Worm (Caenorhabditis elegans): Measurements from ENCODE around the gene spp-16.

spp-16 gene

ce11 chrV:10871457-10871861, 29.6 kb downstream of the spp-16 start:
- TF ChIP-seq nfya-1 (tag; optimal IDR thresholded peaks at IDR 0.05) (peak; percentile 47), nhr-232 (tag; optimal IDR thresholded peaks at IDR 0.05) (no peak), ceh-18 (tag; optimal IDR thresholded peaks at IDR 0.05) (peak; percentile 81), pha-4 (tag; optimal IDR thresholded peaks at IDR 0.05) (no peak), ttx-3 (tag; optimal IDR thresholded peaks at IDR 0.05) (no peak), F13H6.1 (tag; optimal IDR thresholded peaks at IDR 0.05) (peak; percentile 3), sox-4 (tag; optimal IDR thresholded peaks at IDR 0.05) (no peak), npax-4 (tag; optimal IDR thresholded peaks at IDR 0.05) (no peak), fkh-10 (GFP tag; optimal IDR thresholded peaks at IDR 0.05) (peak; percentile 17), unc-42 (tag; optimal IDR thresholded peaks at IDR 0.05) (peak; percentile 88), ceh-31 (tag; optimal IDR thresholded peaks at IDR 0.05) (peak; percentile 58), eyg-1 (tag; optimal IDR thresholded peaks at IDR 0.05) (no peak), dve-1 (tag; optimal IDR thresholded peaks at IDR 0.05) (no peak), tbx-2 (tag; optimal IDR thresholded peaks at IDR 0.05) (peak; percentile 20), madf-2 (tag; optimal IDR thresholded peaks at IDR 0.05) (no peak), pha-2 (tag; optimal IDR thresholded peaks at IDR 0.05) (no peak), pros-1 (tag; optimal IDR thresholded peaks at IDR 0.05) (peak; percentile 12), pqm-1 (tag; optimal IDR thresholded peaks at IDR 0.05) (no peak), hlh-6 (tag; optimal IDR thresholded peaks at IDR 0.05) (no peak), nhr-11 (tag; optimal IDR thresholded peaks at IDR 0.05) (no peak), ceh-9 (tag; optimal IDR thresholded peaks at IDR 0.05) (no peak), ceh-14 (tag; optimal IDR thresholded peaks at IDR 0.05) (peak; percentile 35), sdc-2 (tag; optimal IDR thresholded peaks at IDR 0.05) (peak; percentile 22), hlh-30 (tag; optimal IDR thresholded peaks at IDR 0.05; ENCODE audit: insufficient read depth) (peak; percentile 45), elt-2 (tag; optimal IDR thresholded peaks at IDR 0.05) (no peak), sox-2 (GFP tag; IDR thresholded peaks at IDR 0.05) (no peak), ama-1 (optimal IDR thresholded peaks at IDR 0.05) (no peak), ceh-34 (tag; optimal IDR thresholded peaks at IDR 0.05) (no peak), C08G9.2 (tag; optimal IDR thresholded peaks at IDR 0.05) (peak; percentile 29), ceh-2 (tag; optimal IDR thresholded peaks at IDR 0.05) (no peak), ztf-16 (tag; optimal IDR thresholded peaks at IDR 0.05) (no peak)

ce11 chrV:10870050-10870449, 31.1 kb downstream of the spp-16 start:
- TF ChIP-seq unc-86 (tag; optimal IDR thresholded peaks at IDR 0.05) (no peak), fkh-6 (tag; optimal IDR thresholded peaks at IDR 0.05) (no peak), elt-4 (tag; optimal IDR thresholded peaks at IDR 0.05) (no peak), unc-55 (GFP tag; optimal IDR thresholded peaks at IDR 0.05) (no peak), hlh-15 (tag; optimal IDR thresholded peaks at IDR 0.05) (no peak), ceh-6 (GFP tag; optimal IDR thresholded peaks at IDR 0.05) (no peak), fax-1 (tag; optimal IDR thresholded peaks at IDR 0.05) (no peak), K02D7.2 (tag; optimal IDR thresholded peaks at IDR 0.05) (no peak), mec-3 (tag; optimal IDR thresholded peaks at IDR 0.05; ENCODE audit: borderline replicate concordance) (no peak), madf-2 (tag; optimal IDR thresholded peaks at IDR 0.05) (no peak), nfya-1 (tag; optimal IDR thresholded peaks at IDR 0.05) (no peak), gmeb-2 (tag; optimal IDR thresholded peaks at IDR 0.05) (no peak), pax-1 (tag; optimal IDR thresholded peaks at IDR 0.05) (no peak), hlh-13 (GFP tag; optimal IDR thresholded peaks at IDR 0.05) (no peak), ceh-31 (tag; optimal IDR thresholded peaks at IDR 0.05) (no peak), ceh-9 (tag; optimal IDR thresholded peaks at IDR 0.05) (no peak), pag-3 (tag; optimal IDR thresholded peaks at IDR 0.05; ENCODE audit: borderline replicate concordance) (no peak), K09A11.1 (tag; optimal IDR thresholded peaks at IDR 0.05; ENCODE audit: insufficient read depth) (no peak)

Measured in whole organism, late embryonic.